Worm (Caenorhabditis elegans) whole organism, L4 larva: ENCODE results near the gene ugt-46.
A peak's percentile ranks its signal among the peaks of the same experiment; 100 is the strongest.

Source experiments
- D1046.2 ChIP-seq: fragments of 200-800 bp; sonication (Bioruptor generic); IDR thresholded peaks from 2 replicates; pipeline ENCODE4 v1.3.6; 2022; ENCODE audit warnings: missing genetic modification characterization, missing compliant biosample characterization
- F26F4.8 ChIP-seq: fragments of 200-800 bp; sonication (Bioruptor generic); conservative IDR thresholded peaks from 2 replicates; pipeline ENCODE4 v1.3.6; 2022; ENCODE audit warnings: missing genetic modification characterization, missing compliant biosample characterization
- R02D3.7 ChIP-seq: fragments of 150-350 bp; sonication (generic microtip); optimal IDR thresholded peaks from 3 replicates; lab custom pipeline; 2014; ENCODE audit warnings: missing biosample characterization, missing genetic modification characterization
- T26A8.4 ChIP-seq: fragments of 200-800 bp; sonication (Bioruptor generic); IDR thresholded peaks from 2 replicates; pipeline ENCODE4 v1.3.6; 2022; ENCODE audit warnings: missing genetic modification characterization, missing compliant biosample characterization
- Y105C5A.15 ChIP-seq: fragments of 200-800 bp; sonication (Bioruptor generic); IDR thresholded peaks from 2 replicates; pipeline ENCODE4 v1.3.6; 2022; ENCODE audit warnings: missing genetic modification characterization, missing compliant biosample characterization
- Y48G9A.11 ChIP-seq: fragments of 200-800 bp; sonication (Bioruptor generic); IDR thresholded peaks from 2 replicates; pipeline ENCODE4 v1.3.6; 2022; ENCODE audit warnings: missing genetic modification reagents, missing genetic modification characterization, missing compliant biosample characterization
- ZK337.2 ChIP-seq: fragments of 200-800 bp; sonication (Bioruptor generic); IDR thresholded peaks from 2 replicates; pipeline ENCODE4 v1.3.6; 2022; ENCODE audit warnings: missing genetic modification reagents, missing genetic modification characterization, missing compliant biosample characterization
- ZK546.5 ChIP-seq, 2 experiments: sonication (generic microtip); optimal IDR thresholded peaks; 2 replicates each; lab custom pipeline; 2017; ENCODE audit warnings: missing biosample characterization in 2 of 2, missing genetic modification characterization in 2 of 2
- aha-1 ChIP-seq: fragments of 150-350 bp; peaks from one replicate; lab custom pipeline; 2014; ENCODE audit warnings: missing biosample characterization, missing genetic modification characterization
- ama-1 ChIP-seq: fragments of 150-350 bp; optimal IDR thresholded peaks from 2 replicates; lab custom pipeline; 2014; ENCODE audit warnings: inconsistent platforms, mixed read lengths
- arid-1 ChIP-seq: fragments of 200-800 bp; sonication (Bioruptor generic); conservative IDR thresholded peaks from 2 replicates; pipeline ENCODE4 v1.3.6; 2022; ENCODE audit warnings: missing genetic modification reagents, missing genetic modification characterization, missing compliant biosample characterization
- attf-4 ChIP-seq: sonication (generic microtip); optimal IDR thresholded peaks from 3 replicates; lab custom pipeline; 2017; ENCODE audit warnings: missing biosample characterization, missing genetic modification characterization
- ceh-28 ChIP-seq: fragments of 150-350 bp; optimal IDR thresholded peaks from 2 replicates; lab custom pipeline; 2014; ENCODE audit warnings: missing biosample characterization, missing genetic modification reagents, missing genetic modification characterization
- ceh-62 ChIP-seq: sonication (generic microtip); optimal IDR thresholded peaks from 2 replicates; lab custom pipeline; 2017; ENCODE audit warnings: missing biosample characterization, missing genetic modification characterization
- ces-1 ChIP-seq: fragments of 150-350 bp; sonication (generic microtip); optimal IDR thresholded peaks from 4 replicates; lab custom pipeline; 2014; ENCODE audit warnings: missing biosample characterization, missing genetic modification reagents, missing genetic modification characterization
- daf-16 ChIP-seq, 3 experiments: sonication (generic microtip); optimal IDR thresholded peaks; 2 replicates each; lab custom pipeline; 2016 to 2017; ENCODE audit warnings: missing genetic modification characterization in 3 of 3, missing genetic modification reagents in 3 of 3, mild to moderate bottlenecking in 2 of 3, missing compliant biosample characterization in 2 of 3, missing biosample characterization in 1 of 3, moderate library complexity in 1 of 3
- dmd-6 ChIP-seq: fragments of 200-800 bp; sonication (Bioruptor generic); IDR thresholded peaks from 2 replicates; pipeline ENCODE4 v1.3.6; 2022; ENCODE audit warnings: missing genetic modification reagents, missing genetic modification characterization, missing compliant biosample characterization
- dmd-8 ChIP-seq: fragments of 200-800 bp; sonication (Bioruptor generic); IDR thresholded peaks from 2 replicates; pipeline ENCODE4 v1.3.6; 2022; ENCODE audit warnings: missing genetic modification characterization, missing compliant biosample characterization
- dpl-1 ChIP-seq: fragments of 150-350 bp; optimal IDR thresholded peaks from 2 replicates; lab custom pipeline; 2014; ENCODE audit warnings: missing biosample characterization, missing genetic modification reagents, missing genetic modification characterization
- duxl-1 ChIP-seq: sonication (generic microtip); optimal IDR thresholded peaks from 2 replicates; lab custom pipeline; 2016; ENCODE audit warnings: mild to moderate bottlenecking, missing genetic modification characterization, moderate library complexity, missing compliant biosample characterization; ENCODE audit not compliant: poor library complexity
- egl-43 ChIP-seq: fragments of 200-800 bp; sonication (Bioruptor generic); IDR thresholded peaks from 2 replicates; pipeline ENCODE4 v1.3.6; 2022; ENCODE audit warnings: missing genetic modification reagents, missing genetic modification characterization, missing compliant biosample characterization
- fkh-10 ChIP-seq: fragments of 150-350 bp; optimal IDR thresholded peaks from 2 replicates; lab custom pipeline; 2014; ENCODE audit warnings: missing biosample characterization, missing genetic modification reagents, missing genetic modification characterization
- fos-1 ChIP-seq: fragments of 150-350 bp; optimal IDR thresholded peaks from 2 replicates; lab custom pipeline; 2014; ENCODE audit warnings: missing biosample characterization, missing genetic modification characterization
- gei-8 ChIP-seq: fragments of 200-800 bp; sonication (Bioruptor generic); optimal IDR thresholded peaks from 2 replicates; lab custom pipeline; 2018; ENCODE audit warnings: mild to moderate bottlenecking, missing genetic modification characterization, missing compliant biosample characterization
- hlh-11 ChIP-seq: fragments of 200-800 bp; sonication (Bioruptor generic); optimal IDR thresholded peaks from 2 replicates; lab custom pipeline; 2018; ENCODE audit warnings: mild to moderate bottlenecking, missing genetic modification characterization, missing compliant biosample characterization
- hlh-30 ChIP-seq: sonication (generic microtip); optimal IDR thresholded peaks from 2 replicates; lab custom pipeline; 2017; ENCODE audit warnings: antibody characterized with exemption, mild to moderate bottlenecking, missing genetic modification characterization, missing compliant biosample characterization; ENCODE audit not compliant: insufficient read depth
- hmg-1.1 ChIP-seq: fragments of 200-800 bp; sonication (Bioruptor generic); IDR thresholded peaks from 2 replicates; pipeline ENCODE4 v1.3.6; 2022; ENCODE audit warnings: missing genetic modification reagents, missing genetic modification characterization, missing compliant biosample characterization
- jun-1 ChIP-seq: fragments of 150-350 bp; optimal IDR thresholded peaks from 2 replicates; lab custom pipeline; 2014; ENCODE audit warnings: missing biosample characterization, missing genetic modification reagents, missing genetic modification characterization
- lin-1 ChIP-seq: fragments of 200-800 bp; sonication (Bioruptor generic); IDR thresholded peaks from 2 replicates; pipeline ENCODE4 v1.3.6; 2022; ENCODE audit warnings: missing genetic modification reagents, missing genetic modification characterization, missing compliant biosample characterization
- lin-13 ChIP-seq: fragments of 150-350 bp; optimal IDR thresholded peaks from 2 replicates; lab custom pipeline; 2014; ENCODE audit warnings: missing biosample characterization, missing genetic modification reagents, missing genetic modification characterization
- lir-3 ChIP-seq: sonication (generic microtip); optimal IDR thresholded peaks from 2 replicates; lab custom pipeline; 2016; ENCODE audit warnings: mild to moderate bottlenecking, missing genetic modification characterization, missing compliant biosample characterization
- madf-5 ChIP-seq, 2 experiments: fragments of 200-800 bp; sonication (Bioruptor generic); IDR thresholded peaks; 2 replicates each; pipeline ENCODE4 v1.3.6; 2022; ENCODE audit warnings: missing compliant biosample characterization in 2 of 2, missing genetic modification characterization in 2 of 2
- mdl-1 ChIP-seq, 2 experiments: fragments of 150-350 bp in 1 of 2; sonication (generic microtip) in 1 of 2; optimal IDR thresholded peaks; 2 replicates each; lab custom pipeline; 2014 to 2017; ENCODE audit warnings: missing biosample characterization in 2 of 2, missing genetic modification characterization in 2 of 2
- nhr-10 ChIP-seq: fragments of 150-350 bp; optimal IDR thresholded peaks from 2 replicates; lab custom pipeline; 2014; ENCODE audit warnings: missing biosample characterization, missing genetic modification characterization
- nhr-102 ChIP-seq: sonication (generic microtip); optimal IDR thresholded peaks from 2 replicates; lab custom pipeline; 2016; ENCODE audit warnings: mild to moderate bottlenecking, missing genetic modification characterization, moderate library complexity, missing compliant biosample characterization
- nhr-111 ChIP-seq: fragments of 200-800 bp; sonication (Bioruptor generic); optimal IDR thresholded peaks from 2 replicates; lab custom pipeline; 2018; ENCODE audit warnings: mild to moderate bottlenecking, missing genetic modification characterization, missing compliant biosample characterization
- nhr-237 ChIP-seq: sonication (generic microtip); optimal IDR thresholded peaks from 2 replicates; lab custom pipeline; 2017; ENCODE audit warnings: missing biosample characterization, missing genetic modification characterization
- nhr-25 ChIP-seq: sonication (generic microtip); optimal IDR thresholded peaks from 2 replicates; lab custom pipeline; 2017; ENCODE audit warnings: missing genetic modification characterization, mild to moderate bottlenecking, missing compliant biosample characterization, antibody characterized with exemption, moderate library complexity, borderline replicate concordance; ENCODE audit not compliant: insufficient read depth
- nhr-28 ChIP-seq: fragments of 150-350 bp; optimal IDR thresholded peaks from 2 replicates; lab custom pipeline; 2014; ENCODE audit warnings: missing biosample characterization, missing genetic modification characterization
- nhr-48 ChIP-seq: sonication (generic microtip); optimal IDR thresholded peaks from 2 replicates; lab custom pipeline; 2016; ENCODE audit warnings: mild to moderate bottlenecking, missing genetic modification characterization, missing compliant biosample characterization
- pha-4 ChIP-seq, 2 experiments: fragments of 150-350 bp in 1 of 2; fragments of 200-800 bp in 1 of 2; sonication (Bioruptor generic) in 1 of 2; IDR thresholded peaks in 1 of 2; optimal IDR thresholded peaks in 1 of 2; 2 replicates each; pipeline versions ENCODE4 v1.3.6 to Lab custom; 2014 to 2022; ENCODE audit warnings: missing genetic modification characterization in 2 of 2, missing genetic modification reagents in 2 of 2, missing biosample characterization in 1 of 2, missing compliant biosample characterization in 1 of 2
- pqm-1 ChIP-seq: sonication (generic microtip); optimal IDR thresholded peaks from 2 replicates; lab custom pipeline; 2017; ENCODE audit warnings: missing biosample characterization, missing genetic modification characterization
- snpc-4 ChIP-seq: fragments of 150-350 bp; optimal IDR thresholded peaks from 2 replicates; lab custom pipeline; 2014; ENCODE audit warnings: missing biosample characterization, missing genetic modification characterization
- tra-1 ChIP-seq: fragments of 200-800 bp; sonication (Bioruptor generic); IDR thresholded peaks from 2 replicates; pipeline ENCODE4 v1.3.6; 2022; ENCODE audit warnings: missing genetic modification reagents, missing genetic modification characterization, missing compliant biosample characterization
- zfp-2 ChIP-seq: sonication (generic microtip); optimal IDR thresholded peaks from 2 replicates; lab custom pipeline; 2016; ENCODE audit warnings: mild to moderate bottlenecking, missing genetic modification characterization, missing compliant biosample characterization
- ztf-11 ChIP-seq: fragments of 150-350 bp; optimal IDR thresholded peaks from 2 replicates; lab custom pipeline; 2014; ENCODE audit warnings: missing biosample characterization, missing genetic modification characterization

Gene ugt-46

DNA sequence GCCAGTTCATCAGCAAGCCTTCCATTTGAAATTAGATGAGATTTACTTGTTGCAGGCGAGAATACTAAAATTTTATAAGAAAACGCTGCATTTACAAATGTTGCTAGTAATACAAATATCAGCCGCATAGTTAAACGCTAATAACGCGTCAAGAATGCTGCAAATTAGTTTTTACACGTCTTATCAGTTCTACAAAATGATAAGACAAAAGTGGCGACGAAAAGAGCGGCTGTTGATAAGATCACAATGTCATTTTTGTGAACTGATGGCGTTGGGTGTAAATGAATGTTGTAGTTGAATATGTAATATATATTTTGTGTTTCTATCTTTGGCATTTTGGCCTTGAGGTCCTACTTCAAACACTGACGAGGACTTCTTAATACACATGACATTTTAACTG, at the start of gene ugt-46:
ugt-46 (minus strand) TSS at position 279 of the 400 bp plus-strand sequence.
- TF ChIP-seq hlh-30 (tag; lab: Kevin White, UChicago) (peak; percentile 26), daf-16 (GFP tag; optimal IDR thresholded peaks at IDR 0.05; lab: Kevin White, UChicago) (no peak), daf-16 (tag; optimal IDR thresholded peaks at IDR 0.05; lab: Kevin White, UChicago) (peak; percentile 83), egl-43 (GFP tag; lab: Robert Waterston, UW) (no peak), nhr-28 (peak; percentile 95), hlh-11 (peak; percentile 52), tra-1 (GFP tag; lab: Robert Waterston, UW) (no peak), hmg-1.1 (GFP tag; lab: Robert Waterston, UW) (0 out of 2 replicates have a peak, but pooled peaks have one; percentile 20), pqm-1 (tag; lab: Kevin White, UChicago) (peak; percentile 95), dmd-6 (GFP tag; lab: Robert Waterston, UW) (peak; percentile 49; the same call in 1 of the 2 replicates)
- TF ChIP-seq, all 104 proteins: peak for 7

DNA sequence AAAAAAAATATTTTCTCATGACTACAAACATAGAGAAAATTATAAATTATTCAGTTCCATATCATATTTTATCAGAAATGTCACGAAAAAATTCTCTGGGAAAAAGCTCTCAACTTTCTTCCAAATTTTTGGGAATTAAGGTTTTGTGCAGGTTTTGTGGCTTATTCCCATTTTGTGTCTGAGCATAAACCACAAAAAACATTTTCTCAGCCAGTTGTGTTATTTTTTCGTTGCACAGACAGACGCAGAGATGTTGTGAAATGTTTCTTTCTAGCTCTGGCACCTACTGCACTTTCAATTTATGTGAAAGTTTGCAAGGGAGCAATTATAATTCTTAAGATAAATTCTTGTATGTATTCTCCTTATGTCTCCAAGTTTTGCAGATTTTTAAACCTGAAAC, 45.0 kb upstream of the ugt-46 start:
- TF ChIP-seq pqm-1 (tag; lab: Kevin White, UChicago) (no peak), attf-4 (tag; lab: Kevin White, UChicago) (no peak), nhr-102 (tag; lab: Kevin White, UChicago) (peak; percentile 64)

DNA sequence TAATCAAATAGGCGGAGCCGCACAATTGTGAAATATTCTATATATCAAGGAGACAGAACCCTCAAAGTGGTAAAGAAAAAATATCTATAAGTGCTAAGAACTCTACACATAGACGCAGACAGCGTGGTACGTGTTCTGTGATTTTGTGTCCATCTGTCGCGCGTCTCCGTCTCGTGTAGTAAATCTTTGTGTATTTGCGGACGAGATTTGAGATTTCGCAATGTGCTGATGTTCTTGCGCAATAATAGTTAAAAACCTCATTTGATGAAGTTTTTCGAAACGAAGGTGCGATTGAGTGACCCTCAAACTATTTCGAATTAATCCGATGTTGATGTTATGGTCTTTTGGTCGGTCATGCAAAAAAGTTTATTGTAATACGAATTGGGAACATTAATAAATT, 43.2 kb upstream of the ugt-46 start:
- no peak for TF ChIP-seq lir-3 (tag; lab: Kevin White, UChicago)
- TF ChIP-seq ztf-11 (tag; lab: Kevin White, UChicago), result no peak
- TF ChIP-seq ama-1 (lab: Kevin White, UChicago), result no peak
- TF ChIP-seq ceh-28, result no peak
- no peak for TF ChIP-seq ZK546.5 (tag; optimal IDR thresholded peaks at IDR 0.05; lab: Kevin White, UChicago)
- TF ChIP-seq nhr-48 (tag; lab: Kevin White, UChicago), result no peak
- TF ChIP-seq lin-13, result no peak
- TF ChIP-seq nhr-10 (tag; lab: Kevin White, UChicago), result no peak
- TF ChIP-seq fos-1 (tag; lab: Kevin White, UChicago), result no peak
- TF ChIP-seq madf-5 (GFP tag; IDR thresholded peaks at IDR 0.05; lab: Robert Waterston, UW), result no peak
- TF ChIP-seq ZK337.2 (GFP tag; lab: Robert Waterston, UW), result no peak
- TF ChIP-seq dmd-8, result no peak
- no peak for TF ChIP-seq Y48G9A.11
- no peak for TF ChIP-seq gei-8 (GFP tag; lab: Kevin White, UChicago)
- peak; percentile 91 for TF ChIP-seq aha-1 (tag; lab: Kevin White, UChicago)
- TF ChIP-seq hlh-30 (tag; lab: Kevin White, UChicago), result peak; percentile 63
- TF ChIP-seq ceh-62 (tag; lab: Kevin White, UChicago), result no peak
- no peak for TF ChIP-seq Y105C5A.15 (GFP tag; lab: Robert Waterston, UW)
- no peak for TF ChIP-seq nhr-237 (tag; lab: Kevin White, UChicago)
- no peak for TF ChIP-seq lin-1
- TF ChIP-seq arid-1 (GFP tag; lab: Robert Waterston, UW), result no peak
- no peak for TF ChIP-seq duxl-1 (tag; lab: Kevin White, UChicago)
- TF ChIP-seq jun-1, result no peak
- no peak for TF ChIP-seq nhr-25 (tag; lab: Kevin White, UChicago)
- TF ChIP-seq ces-1 (GFP tag; lab: Kevin White, UChicago), result no peak
- peak; percentile 31 for TF ChIP-seq fkh-10 (GFP tag; lab: Kevin White, UChicago)
- no peak for TF ChIP-seq F26F4.8
- no peak for TF ChIP-seq snpc-4 (tag; lab: Kevin White, UChicago)
- no peak for TF ChIP-seq D1046.2
- TF ChIP-seq egl-43 (GFP tag; lab: Robert Waterston, UW), result no peak
- no peak for TF ChIP-seq pqm-1 (tag; lab: Kevin White, UChicago)
- TF ChIP-seq T26A8.4, result no peak
- TF ChIP-seq mdl-1 (tag; optimal IDR thresholded peaks at IDR 0.05; lab: Kevin White, UChicago), result peak in 1 of 2 experiments; percentile 57
- TF ChIP-seq nhr-111 (GFP tag; lab: Kevin White, UChicago), result no peak
- no peak for TF ChIP-seq zfp-2 (tag; lab: Kevin White, UChicago)
- no peak for TF ChIP-seq R02D3.7 (tag; lab: Kevin White, UChicago)
- TF ChIP-seq dpl-1 (GFP tag; lab: Kevin White, UChicago), result peak; percentile 4
- no peak for TF ChIP-seq pha-4 (GFP tag; IDR thresholded peaks at IDR 0.05; lab: Robert Waterston, UW)
- TF ChIP-seq pha-4 (tag; optimal IDR thresholded peaks at IDR 0.05; lab: Kevin White, UChicago), result peak; percentile 41
- peak; percentile 56 for TF ChIP-seq nhr-28
